Fruit fly (Drosophila melanogaster) whole organism, prepupa: ENCODE results near the gene lsn.

Experiments used
- Blimp-1 ChIP-seq: fragments of 200-800 bp; sonication (Bioruptor generic); optimal IDR thresholded peaks from 3 replicates; lab custom pipeline; 2017; ENCODE audit warnings: missing biosample characterization, missing genetic modification characterization, mild to moderate bottlenecking, moderate library complexity, missing genetic modification reagents
- CG11762 ChIP-seq: fragments of 200-800 bp; sonication (Bioruptor generic); optimal IDR thresholded peaks from 3 replicates; lab custom pipeline; 2016; ENCODE audit warnings: missing biosample characterization, missing genetic modification characterization; ENCODE audit not compliant: insufficient read depth
- CG31627 ChIP-seq: fragments of 200-800 bp; sonication (Bioruptor generic); optimal IDR thresholded peaks from 3 replicates; lab custom pipeline; 2016; ENCODE audit warnings: missing biosample characterization, missing genetic modification characterization
- CG6163 ChIP-seq: fragments of 200-800 bp; sonication (Bioruptor generic); IDR thresholded peaks from 3 replicates; pipeline ENCODE4 v1.3.6; 2022; ENCODE audit warnings: missing biosample characterization, missing genetic modification characterization

DNA sequence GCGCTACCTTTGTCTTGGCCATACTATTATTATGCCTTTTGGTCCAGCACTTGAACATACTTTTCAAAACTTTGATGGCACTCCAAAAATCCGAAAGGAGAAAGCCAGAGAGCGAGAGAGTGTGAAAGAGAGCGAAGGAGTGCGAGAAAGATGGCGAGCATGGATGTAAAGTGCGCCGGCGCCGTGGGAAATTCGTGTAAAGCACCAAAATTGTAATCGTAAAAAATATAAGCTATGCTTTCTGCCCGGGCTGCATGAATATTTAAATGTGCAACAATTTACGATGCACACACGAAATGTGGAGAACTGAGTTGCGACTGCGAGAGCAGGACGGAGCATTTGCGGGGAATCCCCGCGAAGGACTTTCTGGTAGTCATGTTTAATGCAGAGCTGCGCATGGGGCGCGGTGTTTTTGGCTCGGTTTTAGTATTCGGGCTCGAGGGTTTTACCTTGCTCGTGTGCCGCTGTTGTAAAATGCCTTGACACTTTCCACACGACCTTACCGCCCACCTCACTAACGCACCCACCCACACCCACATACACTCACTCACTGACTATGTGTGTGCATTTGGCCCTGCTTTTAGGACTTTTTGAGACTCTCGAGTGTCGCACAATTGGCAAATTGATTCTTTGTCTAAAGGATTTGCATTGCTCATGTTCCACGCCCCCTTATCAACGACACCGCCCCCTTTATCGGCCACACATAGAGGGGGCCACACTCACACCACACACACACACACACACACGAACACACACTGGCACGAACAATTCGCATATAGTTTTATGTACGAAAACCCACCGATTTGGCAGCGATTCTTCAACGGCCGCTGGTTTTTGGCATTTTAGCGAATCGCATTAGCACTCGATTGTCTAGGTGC, 43.0 kb upstream of the lsn start:
- no peak for TF ChIP-seq CG31627
- TF ChIP-seq CG6163 (GFP tag; lab: Robert Waterston, UW), result no peak
- no peak for TF ChIP-seq Blimp-1 (GFP tag; lab: Kevin White, UChicago)
- TF ChIP-seq CG11762 (GFP tag; lab: Kevin White, UChicago), result no peak
